Fruit fly (Drosophila melanogaster): Measurements from ENCODE around the gene CG10877.
A peak's percentile ranks its signal among the peaks of the same experiment; 100 is the strongest.

Gene CG10877

DNA sequence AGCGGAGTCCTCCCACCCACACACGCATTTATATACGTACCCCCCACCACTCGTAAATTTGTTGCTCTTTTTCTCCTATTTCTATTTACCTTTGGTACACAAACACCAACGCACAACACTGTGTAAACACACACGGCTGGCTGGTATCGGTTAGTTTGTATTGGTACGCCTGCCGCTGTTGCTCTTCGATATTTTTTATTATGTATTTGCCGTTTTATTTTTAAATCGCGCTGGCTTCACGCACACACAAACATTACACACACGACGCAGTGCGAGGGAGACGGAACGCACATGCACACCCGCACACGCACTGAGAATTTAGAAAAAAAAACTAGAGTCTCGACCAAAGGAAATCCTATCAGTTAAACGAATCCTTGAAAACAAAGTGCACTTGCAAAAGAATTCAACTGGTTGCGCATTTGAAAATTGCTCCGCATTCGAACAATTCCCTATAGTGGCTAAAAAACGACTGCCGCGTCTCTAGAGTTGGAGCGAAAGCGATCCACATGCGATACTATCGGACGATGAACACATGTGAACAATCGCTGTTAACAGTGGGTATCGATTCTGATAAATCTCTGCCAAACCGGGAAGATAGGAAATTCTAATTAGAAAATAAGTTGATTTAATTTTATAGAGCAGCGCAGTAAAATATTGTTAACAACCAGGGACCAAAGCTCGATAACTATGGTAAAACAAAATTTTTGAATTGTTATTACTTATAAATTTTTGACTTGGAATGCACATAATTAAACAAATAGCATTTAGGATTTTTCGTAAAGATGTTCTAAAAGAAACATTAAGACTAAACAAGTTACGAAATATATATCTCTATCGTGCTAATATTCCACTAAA lies 13.0 kb downstream of the CG10877 start (continued):
- TF ChIP-seq CG4328 (GFP tag; optimal IDR thresholded peaks at IDR 0.05) (peak; percentile 90), GATAe (GFP tag; conservative IDR thresholded peaks at IDR 0.05) (no peak), klu (GFP tag; IDR thresholded peaks at IDR 0.05) (no peak), CG6689 (GFP tag; IDR thresholded peaks at IDR 0.05) (peak; percentile 24; the same call in 1 of the 2 replicates), peb (GFP tag; IDR thresholded peaks at IDR 0.05) (no peak), CG13287 (GFP tag; IDR thresholded peaks at IDR 0.05; ENCODE audit: partially characterized antibody) (peak; percentile 88), CG14710 (tag; optimal IDR thresholded peaks at IDR 0.05) (peak; percentile 28), CG6272 (GFP tag; IDR thresholded peaks at IDR 0.05) (0 out of 2 replicates have a peak, but pooled peaks have one; percentile 32), Atf-2 (GFP tag; optimal IDR thresholded peaks at IDR 0.05) (peak; percentile 41), CG4820 (GFP tag; optimal IDR thresholded peaks at IDR 0.05) (no peak), CG9817 (tag; optimal IDR thresholded peaks at IDR 0.05) (peak; percentile 49), disco-r (GFP tag; optimal IDR thresholded peaks at IDR 0.05) (peak; percentile 63), gcm2 (GFP tag; optimal IDR thresholded peaks at IDR 0.05) (no peak), stc (GFP tag; IDR thresholded peaks at IDR 0.05) (peak; percentile 69; the same call in 1 of the 2 replicates), CG31441 (GFP tag; IDR thresholded peaks at IDR 0.05) (no peak; the same call in 1 of the 2 replicates), CG14050 (GFP tag; IDR thresholded peaks at IDR 0.05) (peak; percentile 22; the same call in 1 of the 3 replicates), Ptx1 (GFP tag; IDR thresholded peaks at IDR 0.05) (no peak), BEAF-32 (GFP tag; optimal IDR thresholded peaks at IDR 0.05) (peak; percentile 95), h (optimal IDR thresholded peaks at IDR 0.05) (no peak), CG13296 (GFP tag; optimal IDR thresholded peaks at IDR 0.05) (peak; percentile 86), fru (optimal IDR thresholded peaks at IDR 0.05) (no peak), CG6654 (GFP tag; optimal IDR thresholded peaks at IDR 0.05) (peak; percentile 2), CG6765 (GFP tag; optimal IDR thresholded peaks at IDR 0.05) (peak; percentile 77), HLH3B (GFP tag; IDR thresholded peaks at IDR 0.05) (peak; percentile 70; the same call in 1 of the 2 replicates), CG10209 (GFP tag; optimal IDR thresholded peaks at IDR 0.05) (peak; percentile 79), Abd-B (GFP tag; optimal IDR thresholded peaks at IDR 0.05) (no peak), CG11695 (GFP tag; IDR thresholded peaks at IDR 0.05) (peak; percentile 71), hbn (GFP tag; IDR thresholded peaks at IDR 0.05; ENCODE audit: partially characterized antibody) (peak; percentile 89), CG2129 (GFP tag; IDR thresholded peaks at IDR 0.05; ENCODE audit: partially characterized antibody) (peak; percentile 80), jigr1 (GFP tag; IDR thresholded peaks at IDR 0.05) (no peak), sna (GFP tag; IDR thresholded peaks at IDR 0.05; ENCODE audit: partially characterized antibody) (peak; percentile 76), CG15269 (tag; optimal IDR thresholded peaks at IDR 0.05) (peak; percentile 52), CG14860 (GFP tag; IDR thresholded peaks at IDR 0.05; ENCODE audit: partially characterized antibody) (peak; percentile 92), CG14965 (GFP tag; optimal IDR thresholded peaks at IDR 0.05; ENCODE audit: borderline replicate concordance) (peak; percentile 66), zf30C (GFP tag; optimal IDR thresholded peaks at IDR 0.05) (no peak), chif (GFP tag; optimal IDR thresholded peaks at IDR 0.05) (peak; percentile 39 to 58), CG2712 (tag; optimal IDR thresholded peaks at IDR 0.05) (peak; percentile 40), gcm (GFP tag; optimal IDR thresholded peaks at IDR 0.05) (peak; percentile 81), CG11247 (GFP tag; IDR thresholded peaks at IDR 0.05) (peak; percentile 9; the same call in 1 of the 2 replicates), Nf-YB (GFP tag; optimal IDR thresholded peaks at IDR 0.05) (peak; percentile 65), en (GFP tag; optimal IDR thresholded peaks at IDR 0.05) (peak; percentile 3), NK7.1 (GFP tag; optimal IDR thresholded peaks at IDR 0.05) (peak; percentile 4), mirr (GFP tag; optimal IDR thresholded peaks at IDR 0.05) (peak; percentile 95), dysf (GFP tag; IDR thresholded peaks at IDR 0.05) (no peak; the same call in 2 of the 3 replicates), Hmx (GFP tag; optimal IDR thresholded peaks at IDR 0.05) (no peak), ash1 (GFP tag; optimal IDR thresholded peaks at IDR 0.05) (peak; percentile 92), Lpt (GFP tag; optimal IDR thresholded peaks at IDR 0.05) (no peak), Antp (GFP tag; optimal IDR thresholded peaks at IDR 0.05) (no peak), CG13424 (tag; optimal IDR thresholded peaks at IDR 0.05) (peak; percentile 69)
